Fruit fly (Drosophila melanogaster) whole organism, prepupa: ENCODE data around the gene CG7789.

Source experiments
- CG10669 ChIP-seq: fragments of 200-800 bp; sonication (Bioruptor generic); optimal IDR thresholded peaks from 3 replicates; lab custom pipeline; 2018; ENCODE audit warnings: missing biosample characterization, mild to moderate bottlenecking, missing genetic modification characterization, moderate library complexity
- CG11294 ChIP-seq: fragments of 200-800 bp; sonication (Bioruptor generic); IDR thresholded peaks from 2 replicates; pipeline ENCODE4 v1.3.6; 2022; ENCODE audit warnings: missing biosample characterization, missing genetic modification characterization
- CG11762 ChIP-seq: fragments of 200-800 bp; sonication (Bioruptor generic); optimal IDR thresholded peaks from 3 replicates; lab custom pipeline; 2016; ENCODE audit warnings: missing biosample characterization, missing genetic modification characterization; ENCODE audit not compliant: insufficient read depth
- CG15336 ChIP-seq: fragments of 200-800 bp; sonication (Bioruptor generic); IDR thresholded peaks from 2 replicates; pipeline ENCODE4 v1.3.6; 2022; ENCODE audit warnings: missing biosample characterization, missing genetic modification characterization
- CG1621 ChIP-seq: fragments of 200-800 bp; sonication (Bioruptor generic); optimal IDR thresholded peaks from 3 replicates; lab custom pipeline; 2018; ENCODE audit warnings: missing biosample characterization, mild to moderate bottlenecking, missing genetic modification characterization
- CG16779 ChIP-seq: fragments of 200-800 bp; sonication (Bioruptor generic); optimal IDR thresholded peaks from 3 replicates; lab custom pipeline; 2017; ENCODE audit warnings: missing biosample characterization, mild to moderate bottlenecking, missing genetic modification characterization
- CG3032 ChIP-seq: fragments of 200-800 bp; optimal IDR thresholded peaks from 2 replicates; lab custom pipeline; 2019; ENCODE audit warnings: missing biosample characterization, mild to moderate bottlenecking, missing genetic modification characterization, moderate library complexity
- CG31627 ChIP-seq: fragments of 200-800 bp; sonication (Bioruptor generic); optimal IDR thresholded peaks from 3 replicates; lab custom pipeline; 2016; ENCODE audit warnings: missing biosample characterization, missing genetic modification characterization
- CG32006 ChIP-seq: fragments of 200-800 bp; sonication (Bioruptor generic); optimal IDR thresholded peaks from 3 replicates; lab custom pipeline; 2017; ENCODE audit warnings: missing biosample characterization, mild to moderate bottlenecking, missing genetic modification characterization
- CG34406 ChIP-seq: fragments of 200-800 bp; sonication (Bioruptor generic); optimal IDR thresholded peaks from 3 replicates; lab custom pipeline; 2016; ENCODE audit warnings: missing biosample characterization, missing genetic modification characterization
- CG3919 ChIP-seq: fragments of 200-800 bp; sonication (Bioruptor generic); optimal IDR thresholded peaks from 3 replicates; lab custom pipeline; 2016; ENCODE audit warnings: missing biosample characterization, missing genetic modification characterization
- CG4318 ChIP-seq: fragments of 200-800 bp; sonication (Bioruptor generic); optimal IDR thresholded peaks from 3 replicates; lab custom pipeline; 2017; ENCODE audit warnings: missing biosample characterization, mild to moderate bottlenecking, missing genetic modification characterization
- CG6163 ChIP-seq: fragments of 200-800 bp; sonication (Bioruptor generic); IDR thresholded peaks from 3 replicates; pipeline ENCODE4 v1.3.6; 2022; ENCODE audit warnings: missing biosample characterization, missing genetic modification characterization
- CG6276 ChIP-seq: fragments of 200-800 bp; sonication (Bioruptor generic); optimal IDR thresholded peaks from 2 replicates; lab custom pipeline; 2017; ENCODE audit warnings: missing biosample characterization, mild to moderate bottlenecking, missing genetic modification characterization
- CG6808 ChIP-seq: fragments of 200-800 bp; sonication (Bioruptor generic); optimal IDR thresholded peaks from 3 replicates; lab custom pipeline; 2017; ENCODE audit warnings: missing biosample characterization, missing genetic modification characterization, mild to moderate bottlenecking, moderate library complexity, missing genetic modification reagents
- CG6854 ChIP-seq: fragments of 200-800 bp; sonication (Bioruptor generic); optimal IDR thresholded peaks from 2 replicates; lab custom pipeline; 2017; ENCODE audit warnings: missing biosample characterization, mild to moderate bottlenecking, missing genetic modification characterization
- CG7368 ChIP-seq: fragments of 200-800 bp; sonication (Bioruptor generic); optimal IDR thresholded peaks from 3 replicates; lab custom pipeline; 2016; ENCODE audit warnings: missing biosample characterization, missing genetic modification characterization
- CG8119 ChIP-seq: fragments of 200-800 bp; sonication (Bioruptor generic); IDR thresholded peaks from 3 replicates; pipeline ENCODE4 v1.3.6; 2022; ENCODE audit warnings: missing biosample characterization, missing genetic modification characterization
- CG8319 ChIP-seq: fragments of 200-800 bp; sonication (Bioruptor generic); optimal IDR thresholded peaks from 3 replicates; lab custom pipeline; 2016; ENCODE audit warnings: missing biosample characterization, missing genetic modification characterization
- CG8632 ChIP-seq: fragments of 200-800 bp; sonication (Bioruptor generic); optimal IDR thresholded peaks from 3 replicates; lab custom pipeline; 2016; ENCODE audit warnings: missing biosample characterization, missing genetic modification characterization
- Eip75B ChIP-seq: fragments of 200-800 bp; sonication (Bioruptor generic); optimal IDR thresholded peaks from 3 replicates; lab custom pipeline; 2016; ENCODE audit warnings: missing biosample characterization, missing genetic modification characterization
- Ets21C ChIP-seq: fragments of 200-800 bp; sonication (Bioruptor generic); optimal IDR thresholded peaks from 3 replicates; lab custom pipeline; 2016; ENCODE audit warnings: missing biosample characterization, missing genetic modification characterization
- Ets96B ChIP-seq: fragments of 200-800 bp; optimal IDR thresholded peaks from 2 replicates; lab custom pipeline; 2019; ENCODE audit warnings: missing biosample characterization, mild to moderate bottlenecking, missing genetic modification characterization, moderate library complexity
- Hr38 ChIP-seq: sonication (Bioruptor generic); optimal IDR thresholded peaks from 2 replicates; lab custom pipeline; 2016; ENCODE audit warnings: missing biosample characterization, missing genetic modification characterization
- Hr39 ChIP-seq: fragments of 200-800 bp; sonication (Bioruptor generic); optimal IDR thresholded peaks from 2 replicates; lab custom pipeline; 2016; ENCODE audit warnings: missing biosample characterization, missing genetic modification characterization
- Lpt ChIP-seq: fragments of 200-800 bp; sonication (Bioruptor generic); optimal IDR thresholded peaks from 3 replicates; lab custom pipeline; 2016; ENCODE audit warnings: missing biosample characterization, missing genetic modification characterization
- OdsH ChIP-seq: fragments of 200-800 bp; sonication (Bioruptor generic); optimal IDR thresholded peaks from 3 replicates; lab custom pipeline; 2016; ENCODE audit warnings: missing biosample characterization, missing genetic modification characterization
- Sox102F ChIP-seq: fragments of 200-800 bp; sonication (Bioruptor generic); optimal IDR thresholded peaks from 2 replicates; lab custom pipeline; 2016; ENCODE audit warnings: missing biosample characterization, mild to moderate bottlenecking, missing genetic modification characterization
- Sox14 ChIP-seq: fragments of 200-800 bp; sonication (Bioruptor generic); optimal IDR thresholded peaks from 3 replicates; lab custom pipeline; 2016; ENCODE audit warnings: missing biosample characterization, missing genetic modification characterization
- Sox15 ChIP-seq: fragments of 200-800 bp; sonication (Bioruptor generic); optimal IDR thresholded peaks from 3 replicates; lab custom pipeline; 2016; ENCODE audit warnings: missing biosample characterization, missing genetic modification characterization
- achi ChIP-seq: fragments of 200-800 bp; sonication (Bioruptor generic); optimal IDR thresholded peaks from 3 replicates; lab custom pipeline; 2016; ENCODE audit warnings: missing biosample characterization, missing genetic modification characterization
- acj6 ChIP-seq: fragments of 200-800 bp; sonication (Bioruptor generic); optimal IDR thresholded peaks from 3 replicates; lab custom pipeline; 2016; ENCODE audit warnings: missing biosample characterization, missing genetic modification characterization
- cyc ChIP-seq: fragments of 200-800 bp; sonication (Bioruptor generic); optimal IDR thresholded peaks from 3 replicates; lab custom pipeline; 2016; ENCODE audit warnings: missing biosample characterization, missing genetic modification characterization
- dac ChIP-seq: fragments of 200-800 bp; sonication (Bioruptor generic); optimal IDR thresholded peaks from 2 replicates; lab custom pipeline; 2017; ENCODE audit warnings: missing biosample characterization, mild to moderate bottlenecking, missing genetic modification characterization
- dsx ChIP-seq: fragments of 200-800 bp; optimal IDR thresholded peaks from 3 replicates; lab custom pipeline; 2019; ENCODE audit warnings: missing biosample characterization, mild to moderate bottlenecking, missing genetic modification characterization, moderate library complexity; ENCODE audit not compliant: poor library complexity, severe bottlenecking
- eg ChIP-seq: fragments of 200-800 bp; sonication (Bioruptor generic); IDR thresholded peaks from 3 replicates; pipeline ENCODE4 v1.3.6; 2022; ENCODE audit warnings: missing biosample characterization, missing genetic modification characterization
- esn ChIP-seq: fragments of 200-800 bp; sonication (Bioruptor generic); optimal IDR thresholded peaks from 2 replicates; lab custom pipeline; 2016; ENCODE audit warnings: missing biosample characterization, mild to moderate bottlenecking, missing genetic modification characterization, moderate library complexity
- fd59A ChIP-seq: fragments of 200-800 bp; sonication (Bioruptor generic); optimal IDR thresholded peaks from 2 replicates; lab custom pipeline; 2017; ENCODE audit warnings: missing biosample characterization, mild to moderate bottlenecking, missing genetic modification characterization, missing genetic modification reagents
- fd85E ChIP-seq: fragments of 200-800 bp; sonication (Bioruptor generic); optimal IDR thresholded peaks from 3 replicates; lab custom pipeline; 2016; ENCODE audit warnings: missing biosample characterization, missing genetic modification characterization
- lz ChIP-seq: fragments of 200-800 bp; sonication (Bioruptor generic); optimal IDR thresholded peaks from 3 replicates; lab custom pipeline; 2016; ENCODE audit warnings: missing biosample characterization, missing genetic modification characterization
- pdm3 ChIP-seq: fragments of 200-800 bp; sonication (Bioruptor generic); optimal IDR thresholded peaks from 3 replicates; lab custom pipeline; 2016; ENCODE audit warnings: missing biosample characterization, missing genetic modification characterization
- spab ChIP-seq: fragments of 200-800 bp; sonication (Bioruptor generic); optimal IDR thresholded peaks from 2 replicates; lab custom pipeline; 2017; ENCODE audit warnings: missing biosample characterization, mild to moderate bottlenecking, missing genetic modification characterization, missing genetic modification reagents
- ss ChIP-seq, 2 experiments: fragments of 200-800 bp; sonication (Bioruptor generic); optimal IDR thresholded peaks; 2 replicates in 1 of 2; 3 replicates in 1 of 2; lab custom pipeline; 2017 to 2018; ENCODE audit warnings: mild to moderate bottlenecking in 2 of 2, missing biosample characterization in 2 of 2, missing genetic modification characterization in 2 of 2, moderate library complexity in 1 of 2
- svp ChIP-seq: fragments of 200-800 bp; sonication (Bioruptor generic); peaks from one replicate; lab custom pipeline; 2016; ENCODE audit warnings: missing biosample characterization, missing genetic modification characterization
- topi ChIP-seq: fragments of 200-800 bp; sonication (Bioruptor generic); optimal IDR thresholded peaks from 3 replicates; lab custom pipeline; 2016; ENCODE audit warnings: missing biosample characterization, missing genetic modification characterization
- vri ChIP-seq: fragments of 200-800 bp; sonication (Bioruptor generic); optimal IDR thresholded peaks from 3 replicates; lab custom pipeline; 2016; ENCODE audit warnings: missing biosample characterization, mild to moderate bottlenecking, missing genetic modification characterization

The CG7789 gene

DNA sequence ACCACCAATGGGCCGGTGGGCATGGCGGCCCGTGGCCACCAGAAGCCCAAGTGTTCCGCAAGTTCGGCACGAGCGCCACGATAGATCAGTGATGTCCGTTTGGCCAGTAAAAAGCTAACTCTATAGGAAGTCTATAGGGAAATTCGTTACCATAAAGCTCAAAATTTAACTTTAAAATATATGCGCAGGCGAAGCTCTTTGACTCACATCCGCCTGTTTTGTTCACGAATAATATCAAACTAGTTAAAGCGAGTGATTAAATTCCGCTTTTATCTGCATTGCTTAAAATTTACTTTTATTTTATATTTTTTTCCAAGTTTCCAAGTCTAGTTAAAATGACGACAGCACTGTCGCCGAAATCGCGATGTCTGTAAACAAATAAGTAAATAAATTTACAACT, 45.3 kb upstream of the CG7789 start (continued):
- TF ChIP-seq achi (GFP tag; lab: Kevin White, UChicago), result peak; percentile 50
- TF ChIP-seq Ets96B (tag; lab: Kevin White, UChicago), result peak; percentile 40
- TF ChIP-seq CG7368 (GFP tag; lab: Kevin White, UChicago), result no peak
- TF ChIP-seq cyc, result peak; percentile 56
- peak; percentile 55 for TF ChIP-seq acj6
- no peak for TF ChIP-seq CG16779 (tag; lab: Kevin White, UChicago)
- TF ChIP-seq CG32006 (GFP tag; lab: Kevin White, UChicago), result peak; percentile 85
- TF ChIP-seq CG15336 (GFP tag; lab: Robert Waterston, UW), result peak; percentile 74
- peak; percentile 76 for TF ChIP-seq eg (GFP tag; lab: Robert Waterston, UW)
- peak; percentile 74 for TF ChIP-seq CG8119 (GFP tag; lab: Robert Waterston, UW)
- TF ChIP-seq CG31627 (GFP tag; lab: Kevin White, UChicago), result peak; percentile 38
- no peak for TF ChIP-seq CG1621 (tag; lab: Kevin White, UChicago)
- peak; percentile 34; the same call in 1 of the 2 replicates for TF ChIP-seq CG11294 (GFP tag; lab: Robert Waterston, UW)
- peak; percentile 27 for TF ChIP-seq CG34406
- no peak for TF ChIP-seq dsx (GFP tag; lab: Kevin White, UChicago)
- TF ChIP-seq CG6854, result no peak

DNA sequence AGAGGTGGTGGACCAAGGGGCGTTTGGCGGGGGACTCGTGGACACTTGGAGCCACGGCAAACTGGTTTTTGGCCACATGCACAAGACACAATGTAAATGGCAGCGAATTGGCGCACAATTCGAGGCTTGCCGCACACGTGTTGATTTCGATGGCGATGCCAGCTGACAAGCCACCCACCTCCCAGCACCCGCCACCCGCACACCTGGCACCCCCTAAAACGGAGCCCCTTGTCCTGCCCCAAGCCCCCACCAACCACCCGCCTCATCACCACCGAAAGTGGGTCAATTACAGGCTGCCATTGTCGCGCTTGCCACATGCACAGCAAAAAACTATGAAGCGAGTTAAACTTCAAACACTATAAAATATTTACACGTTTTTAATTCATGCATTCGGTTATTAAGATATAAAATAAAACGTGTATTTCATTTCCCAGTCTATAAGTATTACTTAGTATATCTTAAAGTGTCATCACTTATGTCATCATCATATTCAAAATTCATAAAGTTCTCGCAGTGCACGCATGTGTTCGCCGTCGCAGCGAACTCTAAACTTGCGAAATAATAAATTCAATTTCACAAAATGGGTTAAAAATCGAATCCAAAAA, 44.8 kb upstream of the CG7789 start:
- TF ChIP-seq lz (GFP tag; lab: Kevin White, UChicago), result peak; percentile 39
- TF ChIP-seq achi (GFP tag; lab: Kevin White, UChicago), result peak; percentile 63
- TF ChIP-seq CG8632 (GFP tag; lab: Kevin White, UChicago), result peak; percentile 60
- no peak for TF ChIP-seq ss (GFP tag; optimal IDR thresholded peaks at IDR 0.05; lab: Kevin White, UChicago)
- peak; percentile 59 for TF ChIP-seq acj6
- TF ChIP-seq Lpt, result peak; percentile 38
- TF ChIP-seq CG15336 (GFP tag; lab: Robert Waterston, UW), result peak; percentile 88
- peak; percentile 46 for TF ChIP-seq Ets96B (tag; lab: Kevin White, UChicago)
- peak; percentile 1 for TF ChIP-seq CG1621 (tag; lab: Kevin White, UChicago)
- TF ChIP-seq Sox14, result peak; percentile 27
- no peak for TF ChIP-seq Sox15 (GFP tag; lab: Kevin White, UChicago)
- TF ChIP-seq pdm3 (GFP tag; lab: Kevin White, UChicago), result peak; percentile 71
- peak; percentile 23 for TF ChIP-seq spab (GFP tag; lab: Kevin White, UChicago)
- peak; percentile 35 for TF ChIP-seq CG11762 (GFP tag; lab: Kevin White, UChicago)
- TF ChIP-seq CG6808 (GFP tag; lab: Kevin White, UChicago), result peak; percentile 16
- TF ChIP-seq esn (GFP tag; lab: Kevin White, UChicago), result peak; percentile 57
- TF ChIP-seq CG3032 (tag; lab: Kevin White, UChicago), result peak; percentile 26
- peak; percentile 62 for TF ChIP-seq CG34406
- peak; percentile 83 for TF ChIP-seq CG8119 (GFP tag; lab: Robert Waterston, UW)
- no peak for TF ChIP-seq vri (GFP tag; lab: Kevin White, UChicago)
- peak; percentile 13 for TF ChIP-seq fd85E
- peak; percentile 50 for TF ChIP-seq Eip75B (GFP tag; lab: Kevin White, UChicago)
- TF ChIP-seq Hr38 (GFP tag; lab: Kevin White, UChicago), result no peak
- peak; percentile 77 for TF ChIP-seq dsx (GFP tag; lab: Kevin White, UChicago)
- peak; percentile 36 for TF ChIP-seq dac (GFP tag; lab: Kevin White, UChicago)
- peak; percentile 44 for TF ChIP-seq topi (GFP tag; lab: Kevin White, UChicago)
- peak; percentile 85 for TF ChIP-seq CG6163
- peak; percentile 45 for TF ChIP-seq CG8319
- peak; percentile 57; the same call in 1 of the 2 replicates for TF ChIP-seq CG11294 (GFP tag; lab: Robert Waterston, UW)
- peak; percentile 63 for TF ChIP-seq svp
- no peak for TF ChIP-seq fd59A
- no peak for TF ChIP-seq CG6854
- peak; percentile 67 for TF ChIP-seq OdsH
- TF ChIP-seq CG6276, result peak; percentile 71
- peak; percentile 57 for TF ChIP-seq CG4318 (GFP tag; lab: Kevin White, UChicago)
- peak; percentile 78 for TF ChIP-seq CG32006 (GFP tag; lab: Kevin White, UChicago)
- no peak for TF ChIP-seq Ets21C (GFP tag; lab: Kevin White, UChicago)
- peak; percentile 43 for TF ChIP-seq CG31627 (GFP tag; lab: Kevin White, UChicago)
- TF ChIP-seq CG7368 (GFP tag; lab: Kevin White, UChicago), result peak; percentile 49
- TF ChIP-seq Hr39 (GFP tag; lab: Kevin White, UChicago), result peak; percentile 43
- TF ChIP-seq cyc, result peak; percentile 39
- no peak for TF ChIP-seq CG16779 (tag; lab: Kevin White, UChicago)
- peak; percentile 41 for TF ChIP-seq CG10669 (GFP tag; lab: Kevin White, UChicago)
- TF ChIP-seq CG3919 (GFP tag; lab: Kevin White, UChicago), result peak; percentile 68
- peak; percentile 36 for TF ChIP-seq Sox102F (GFP tag; lab: Kevin White, UChicago)
